Fruit fly (Drosophila melanogaster): ENCODE results near the gene CG34043.

The CG34043 gene

dm6 chr2L:10303786-10304185, 23.1 kb upstream of the CG34043 start, which contains the start of gene nmd (continued):
- TF ChIP-seq klu (GFP tag; IDR thresholded peaks at IDR 0.05) (no peak), dysf (GFP tag; IDR thresholded peaks at IDR 0.05) (no peak), Kr (GFP tag; optimal IDR thresholded peaks at IDR 0.05) (no peak), mld (GFP tag; IDR thresholded peaks at IDR 0.05; ENCODE audit: partially characterized antibody) (no peak), Hr3 (GFP tag; optimal IDR thresholded peaks at IDR 0.05) (no peak), ac (GFP tag; optimal IDR thresholded peaks at IDR 0.05) (no peak), CG30403 (GFP tag; optimal IDR thresholded peaks at IDR 0.05) (peak; percentile 21), mam (GFP tag; optimal IDR thresholded peaks at IDR 0.05) (peak; percentile 19), ab (GFP tag; optimal IDR thresholded peaks at IDR 0.05) (no peak), Rx (GFP tag; IDR thresholded peaks at IDR 0.05) (no peak), gcm2 (GFP tag; optimal IDR thresholded peaks at IDR 0.05) (no peak), CG17612 (GFP tag; IDR thresholded peaks at IDR 0.05) (no peak), Xbp1 (GFP tag; optimal IDR thresholded peaks at IDR 0.05) (peak; percentile 13), CG13287 (GFP tag; IDR thresholded peaks at IDR 0.05; ENCODE audit: partially characterized antibody) (peak; percentile 53), nerfin-1 (tag; optimal IDR thresholded peaks at IDR 0.05) (no peak), HLH4C (GFP tag; IDR thresholded peaks at IDR 0.05; ENCODE audit: partially characterized antibody) (no peak), oc (tag; optimal IDR thresholded peaks at IDR 0.05) (no peak), Taf1 (GFP tag; IDR thresholded peaks at IDR 0.05) (no peak), vnd (GFP tag; IDR thresholded peaks at IDR 0.05; ENCODE audit: partially characterized antibody) (no peak), zen (tag; optimal IDR thresholded peaks at IDR 0.05) (no peak), CG4854 (GFP tag; optimal IDR thresholded peaks at IDR 0.05) (no peak), CG15514 (GFP tag; optimal IDR thresholded peaks at IDR 0.05) (peak; percentile 82), BEAF-32 (GFP tag; optimal IDR thresholded peaks at IDR 0.05) (peak; percentile 41), CkIIα-i1 (GFP tag; IDR thresholded peaks at IDR 0.05) (no peak), CG2129 (GFP tag; IDR thresholded peaks at IDR 0.05; ENCODE audit: partially characterized antibody) (no peak), wor (GFP tag; IDR thresholded peaks at IDR 0.05) (no peak), Doc3 (GFP tag; IDR thresholded peaks at IDR 0.05; ENCODE audit: partially characterized antibody) (no peak), Lhr (GFP tag; optimal IDR thresholded peaks at IDR 0.05) (peak; percentile 62), Hand (GFP tag; optimal IDR thresholded peaks at IDR 0.05) (no peak), NFAT (GFP tag; IDR thresholded peaks at IDR 0.05) (no peak), CG1647 (GFP tag; optimal IDR thresholded peaks at IDR 0.05) (no peak), CG10321 (GFP tag; IDR thresholded peaks at IDR 0.05) (0 out of 2 replicates have a peak, but pooled peaks have one; percentile 21), Hsf (GFP tag; optimal IDR thresholded peaks at IDR 0.05) (no peak), sens-2 (GFP tag; IDR thresholded peaks at IDR 0.05) (no peak), p53 (GFP tag; optimal IDR thresholded peaks at IDR 0.05) (peak; percentile 36), dmrt99B (tag; optimal IDR thresholded peaks at IDR 0.05) (no peak), chif (GFP tag; optimal IDR thresholded peaks at IDR 0.05) (peak in 1 of 2 experiments; percentile 3), sna (GFP tag; IDR thresholded peaks at IDR 0.05; ENCODE audit: partially characterized antibody) (no peak), CG17912 (GFP tag; optimal IDR thresholded peaks at IDR 0.05) (no peak), lmd (GFP tag; IDR thresholded peaks at IDR 0.05) (no peak), chinmo (GFP tag; IDR thresholded peaks at IDR 0.05; ENCODE audit: partially characterized antibody) (peak; percentile 74; the same call in 1 of the 4 replicates), CG11723 (GFP tag; optimal IDR thresholded peaks at IDR 0.05) (no peak), CG14667 (GFP tag; IDR thresholded peaks at IDR 0.05) (no peak), Fer1 (GFP tag; optimal IDR thresholded peaks at IDR 0.05) (peak; percentile 50), Stat92E (GFP tag; optimal IDR thresholded peaks at IDR 0.05) (no peak), CG17568 (GFP tag; optimal IDR thresholded peaks at IDR 0.05) (no peak), kah (GFP tag; optimal IDR thresholded peaks at IDR 0.05) (no peak), CG10267 (tag; optimal IDR thresholded peaks at IDR 0.05) (peak; percentile 14), bigmax (GFP tag; optimal IDR thresholded peaks at IDR 0.05) (no peak), zfh2 (GFP tag; optimal IDR thresholded peaks at IDR 0.05) (no peak)
